Worm (Caenorhabditis elegans): ENCODE data around the gene C17G10.6.

The C17G10.6 gene

ce11 chrII:5585788-5586187 is 17.3 kb downstream of the C17G10.6 start, which contains the start of gene lys-8:
lys-8 (plus strand) TSS chrII:5586178.
- TF ChIP-seq fos-1 (tag; optimal IDR thresholded peaks at IDR 0.05) (peak; percentile 97), unc-39 (tag; optimal IDR thresholded peaks at IDR 0.05) (no peak), unc-55 (GFP tag; optimal IDR thresholded peaks at IDR 0.05) (no peak), mab-5 (tag; optimal IDR thresholded peaks at IDR 0.05) (no peak), skn-1 (tag; optimal IDR thresholded peaks at IDR 0.05) (peak; percentile 58), C34F6.9 (tag; optimal IDR thresholded peaks at IDR 0.05) (no peak), nhr-25 (tag; optimal IDR thresholded peaks at IDR 0.05) (no peak), sma-9 (GFP tag; optimal IDR thresholded peaks at IDR 0.05) (peak; percentile 78), sma-9 (tag; optimal IDR thresholded peaks at IDR 0.05) (no peak), Y55F3AM.14 (GFP tag; optimal IDR thresholded peaks at IDR 0.05) (no peak), gmeb-1 (tag; optimal IDR thresholded peaks at IDR 0.05) (peak; percentile 32), ztf-11 (tag; optimal IDR thresholded peaks at IDR 0.05) (no peak), nhr-237 (tag; optimal IDR thresholded peaks at IDR 0.05) (no peak), snpc-4 (tag; optimal IDR thresholded peaks at IDR 0.05) (no peak), nhr-12 (tag; optimal IDR thresholded peaks at IDR 0.05) (no peak), F13H6.1 (tag; optimal IDR thresholded peaks at IDR 0.05) (peak; percentile 52), ZK546.5 (tag; optimal IDR thresholded peaks at IDR 0.05) (no peak), crh-2 (tag; optimal IDR thresholded peaks at IDR 0.05) (peak; percentile 67), lin-11 (tag; optimal IDR thresholded peaks at IDR 0.05) (no peak), nhr-11 (tag; optimal IDR thresholded peaks at IDR 0.05) (no peak), mdl-1 (tag; optimal IDR thresholded peaks at IDR 0.05) (no peak), nhr-21 (tag; optimal IDR thresholded peaks at IDR 0.05) (no peak)

DNA sequence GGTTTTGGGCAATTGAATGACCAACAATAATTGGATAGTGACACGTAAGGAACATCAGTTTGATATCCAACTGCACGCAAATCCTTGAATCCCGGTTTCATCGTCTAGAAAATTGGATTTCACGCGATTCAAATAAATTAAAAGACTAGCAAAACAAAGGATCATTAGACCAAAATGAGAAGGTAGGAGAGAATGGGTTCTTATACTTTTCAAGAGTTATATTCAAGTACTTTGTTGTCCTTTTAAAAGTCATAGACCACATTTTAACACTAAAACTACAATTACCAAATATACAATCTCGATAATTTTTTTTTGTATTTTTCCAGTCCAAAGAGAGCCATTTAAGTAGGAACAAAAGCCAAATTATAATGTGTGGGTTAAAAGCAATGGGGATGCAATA is 20.8 kb downstream of the C17G10.6 start, which contains the start of gene T25E4.2:
TSS of gene T25E4.2 (minus strand) at position 101 of the 400 bp plus-strand sequence.
- no peak for TF ChIP-seq zag-1 (tag; optimal IDR thresholded peaks at IDR 0.05)
- no peak for TF ChIP-seq ama-1 (optimal IDR thresholded peaks at IDR 0.05)
- no peak for TF ChIP-seq ztf-4 (tag; optimal IDR thresholded peaks at IDR 0.05)
- no peak for TF ChIP-seq crh-2 (tag; optimal IDR thresholded peaks at IDR 0.05)
- no peak for TF ChIP-seq nhr-129 (tag; optimal IDR thresholded peaks at IDR 0.05)
- TF ChIP-seq nhr-10 (tag; optimal IDR thresholded peaks at IDR 0.05) = no peak
- TF ChIP-seq skn-1 (tag; optimal IDR thresholded peaks at IDR 0.05) = no peak
- TF ChIP-seq snpc-4 (tag; optimal IDR thresholded peaks at IDR 0.05) = no peak
- TF ChIP-seq mdl-1 (tag; optimal IDR thresholded peaks at IDR 0.05) = no peak
- TF ChIP-seq unc-55 (GFP tag; optimal IDR thresholded peaks at IDR 0.05) = no peak
- no peak for TF ChIP-seq lin-11 (tag; optimal IDR thresholded peaks at IDR 0.05)
- TF ChIP-seq nhr-237 (tag; optimal IDR thresholded peaks at IDR 0.05) = no peak
- TF ChIP-seq lsy-2 (tag; optimal IDR thresholded peaks at IDR 0.05) = no peak
- TF ChIP-seq F13H6.1 (tag; optimal IDR thresholded peaks at IDR 0.05) = no peak
- TF ChIP-seq ztf-1 (GFP tag; conservative IDR thresholded peaks at IDR 0.05) = no peak
- no peak for TF ChIP-seq nhr-21 (tag; optimal IDR thresholded peaks at IDR 0.05)
- no peak for TF ChIP-seq sem-4 (tag; optimal IDR thresholded peaks at IDR 0.05)

DNA sequence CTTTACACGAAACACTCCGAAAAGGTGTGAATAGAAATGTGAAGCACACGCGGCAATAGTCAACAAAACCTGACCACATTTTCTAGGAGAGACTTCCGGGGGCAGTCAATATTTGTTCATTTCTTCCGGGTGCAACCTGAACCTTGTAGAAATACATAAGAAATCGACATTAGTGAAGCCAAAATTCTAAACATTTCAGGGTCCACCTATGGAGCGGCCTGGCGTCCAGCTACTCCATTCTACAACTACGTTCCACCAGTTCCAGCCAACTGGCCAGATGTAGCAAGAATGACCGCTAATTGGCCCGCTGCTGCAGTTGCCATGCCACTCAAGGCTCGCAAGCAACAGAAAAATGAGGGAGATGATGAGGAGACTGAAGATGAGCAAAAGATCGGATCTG is 23.9 kb downstream of the C17G10.6 start:
- TF ChIP-seq Y55F3AM.14 (GFP tag; optimal IDR thresholded peaks at IDR 0.05) = no peak
- TF ChIP-seq sma-3 (GFP tag; optimal IDR thresholded peaks at IDR 0.05) = no peak
- TF ChIP-seq skn-1 (tag; optimal IDR thresholded peaks at IDR 0.05) = no peak
- no peak for TF ChIP-seq mbf-1 (tag; optimal IDR thresholded peaks at IDR 0.05)
- no peak for TF ChIP-seq nhr-23 (tag; optimal IDR thresholded peaks at IDR 0.05)
- TF ChIP-seq nhr-129 (tag; optimal IDR thresholded peaks at IDR 0.05) = no peak
- TF ChIP-seq ceh-16 (tag; optimal IDR thresholded peaks at IDR 0.05) = no peak
- TF ChIP-seq unc-55 (GFP tag; optimal IDR thresholded peaks at IDR 0.05) = no peak
- no peak for TF ChIP-seq aly-2 (tag; optimal IDR thresholded peaks at IDR 0.05)
- TF ChIP-seq nhr-6 (tag; optimal IDR thresholded peaks at IDR 0.05) = no peak
- TF ChIP-seq snpc-4 (tag; optimal IDR thresholded peaks at IDR 0.05) = no peak
- no peak for TF ChIP-seq lin-11 (tag; optimal IDR thresholded peaks at IDR 0.05)
- no peak for TF ChIP-seq lsy-2 (tag; optimal IDR thresholded peaks at IDR 0.05)
- no peak for TF ChIP-seq mdl-1 (tag; optimal IDR thresholded peaks at IDR 0.05)
- TF ChIP-seq egl-27 (tag; optimal IDR thresholded peaks at IDR 0.05) = no peak

DNA sequence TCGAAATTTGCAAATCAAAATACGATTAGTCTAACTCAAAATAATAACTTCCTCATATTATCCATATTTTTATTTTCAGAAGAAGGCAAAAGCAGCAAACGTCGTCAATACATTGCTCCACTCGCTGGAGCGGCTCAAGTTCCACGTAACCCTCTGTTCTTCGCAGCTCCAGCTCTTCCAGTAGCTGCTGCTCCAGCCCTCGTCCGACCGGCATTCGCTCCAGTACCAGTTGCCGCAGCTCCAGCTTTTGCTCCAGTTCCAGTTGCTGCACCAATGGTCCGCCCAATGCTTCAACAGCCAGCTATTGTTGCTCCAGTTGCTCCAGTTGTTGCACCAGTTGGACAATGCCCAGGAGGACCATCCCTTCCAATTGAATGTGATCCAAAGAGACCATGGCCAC is 24.4 kb downstream of the C17G10.6 start:
- TF ChIP-seq egl-27 (tag; optimal IDR thresholded peaks at IDR 0.05) (no peak), Y55F3AM.14 (GFP tag; optimal IDR thresholded peaks at IDR 0.05) (no peak), ztf-11 (tag; optimal IDR thresholded peaks at IDR 0.05) (no peak), unc-62 (GFP tag; optimal IDR thresholded peaks at IDR 0.05) (no peak), nhr-129 (tag; optimal IDR thresholded peaks at IDR 0.05) (no peak), lsy-2 (tag; optimal IDR thresholded peaks at IDR 0.05) (no peak), mab-5 (tag; optimal IDR thresholded peaks at IDR 0.05) (no peak), R02D3.7 (tag; optimal IDR thresholded peaks at IDR 0.05) (no peak), unc-39 (tag; optimal IDR thresholded peaks at IDR 0.05) (no peak), ceh-82 (tag; optimal IDR thresholded peaks at IDR 0.05) (no peak), F13H6.1 (tag; optimal IDR thresholded peaks at IDR 0.05) (no peak), gmeb-1 (tag; optimal IDR thresholded peaks at IDR 0.05) (no peak), fos-1 (tag; optimal IDR thresholded peaks at IDR 0.05) (no peak), nhr-23 (tag; optimal IDR thresholded peaks at IDR 0.05) (no peak), sma-9 (GFP tag; optimal IDR thresholded peaks at IDR 0.05) (no peak), sma-9 (tag; optimal IDR thresholded peaks at IDR 0.05) (no peak), dmd-4 (tag; optimal IDR thresholded peaks at IDR 0.05) (no peak), crh-2 (tag; optimal IDR thresholded peaks at IDR 0.05) (no peak)

Measured in whole organism, L2 larva.